Worm (Caenorhabditis elegans) whole organism, early embryonic: ENCODE measurements around the gene K04C2.8.

Experiments used
- B0310.2 ChIP-seq: sonication (generic microtip); optimal IDR thresholded peaks from 2 replicates; lab custom pipeline; 2016; ENCODE audit warnings: mild to moderate bottlenecking, missing genetic modification characterization, missing compliant biosample characterization
- ama-1 ChIP-seq: fragments of 150-350 bp; optimal IDR thresholded peaks from 2 replicates; lab custom pipeline; 2014
- ceh-13 ChIP-seq: fragments of 200-800 bp; sonication (Bioruptor generic); optimal IDR thresholded peaks from 2 replicates; lab custom pipeline; 2018; ENCODE audit warnings: mild to moderate bottlenecking, missing genetic modification characterization, missing compliant biosample characterization
- flt-1 ChIP-seq: fragments of 200-800 bp; sonication (Bioruptor generic); IDR thresholded peaks from 2 replicates; pipeline ENCODE4 v1.3.6; 2022; ENCODE audit warnings: missing genetic modification characterization, missing compliant biosample characterization
- hmg-4 ChIP-seq: fragments of 200-800 bp; sonication (Bioruptor generic); optimal IDR thresholded peaks from 2 replicates; lab custom pipeline; 2018; ENCODE audit warnings: mild to moderate bottlenecking, missing genetic modification characterization, missing compliant biosample characterization

DNA sequence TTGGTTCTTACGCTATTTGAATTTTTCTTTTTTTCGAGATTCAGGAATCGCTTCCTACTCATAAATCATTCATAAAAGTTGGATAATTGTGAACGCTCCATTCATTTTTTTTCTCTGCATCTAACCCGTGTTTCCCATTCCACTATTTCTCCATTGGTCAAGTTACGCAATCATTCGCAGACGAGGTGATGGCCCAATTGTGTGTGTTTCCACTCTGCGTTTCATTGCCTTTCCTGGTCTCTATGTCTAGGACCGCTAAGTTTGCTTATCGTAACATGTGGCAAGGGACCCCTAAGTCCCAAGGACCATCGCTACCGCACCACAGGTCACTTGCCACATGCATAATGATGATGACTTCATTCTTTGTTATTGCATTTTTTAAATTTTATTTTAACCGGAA is 44.0 kb upstream of the K04C2.8 start:
- TF ChIP-seq ceh-13 (GFP tag; lab: Kevin White, UChicago) (no peak), flt-1 (GFP tag; lab: Robert Waterston, UW) (no peak), B0310.2 (tag; lab: Kevin White, UChicago) (no peak), ama-1 (no peak), hmg-4 (GFP tag; lab: Kevin White, UChicago) (no peak)
